Fruit fly (Drosophila melanogaster): ENCODE data around the gene CG15803.

The CG15803 gene

DNA sequence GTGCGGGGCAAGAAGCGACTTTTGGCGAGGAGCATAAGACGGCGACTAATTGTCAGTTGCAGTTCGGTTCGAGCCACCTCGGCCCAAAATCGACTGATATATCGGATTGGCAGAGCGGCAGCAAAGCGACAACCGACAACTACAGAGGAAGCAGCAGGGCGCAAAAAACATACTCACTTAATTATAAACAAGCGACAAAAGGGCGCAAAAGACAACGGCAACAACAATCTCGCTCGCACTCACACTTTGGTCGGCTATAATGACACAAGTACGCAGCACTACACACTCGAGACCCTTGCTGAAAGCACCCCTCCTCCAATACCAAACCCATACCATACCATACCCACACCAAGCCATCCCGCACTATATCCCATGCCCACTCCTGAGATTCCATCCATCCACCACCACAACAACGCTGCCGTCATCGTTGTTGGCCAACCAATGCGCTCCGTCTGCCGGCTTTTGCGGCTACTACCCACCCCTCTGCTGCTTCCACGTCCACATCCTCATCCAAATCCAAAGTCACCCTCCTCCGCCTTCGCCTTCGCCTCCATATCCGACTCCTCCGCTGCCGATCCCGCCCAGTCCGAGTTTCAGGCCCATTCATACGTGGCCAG, 12.3 kb upstream of the CG15803 start, which contains the start of gene gl:
Gene gl (minus strand): TSS at position 51 of the 617 bp plus-strand sequence.
- TF ChIP-seq gl (tag; optimal IDR thresholded peaks at IDR 0.05): peak; percentile 2
- TF ChIP-seq CG32121 (GFP tag; IDR thresholded peaks at IDR 0.05): no peak

DNA sequence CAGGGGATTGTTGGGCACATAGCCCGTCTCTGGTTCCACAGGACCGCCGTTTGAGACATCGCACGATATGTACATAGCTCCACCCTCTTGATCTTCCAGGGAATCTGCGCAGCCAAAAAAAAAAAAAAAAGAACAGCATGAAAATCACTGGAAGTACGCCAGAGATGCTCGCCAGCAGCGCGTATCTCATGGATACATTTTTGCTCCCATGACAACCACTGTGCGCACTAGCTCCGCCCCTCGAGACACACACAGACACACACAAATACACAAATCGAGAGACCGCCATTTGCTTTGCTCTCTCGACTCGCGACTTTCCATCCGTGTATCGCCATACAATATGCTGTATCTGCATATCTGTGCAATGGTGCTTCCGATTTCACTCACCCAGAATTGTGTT, 10.8 kb upstream of the CG15803 start:
- TF ChIP-seq Ets98B (GFP tag; IDR thresholded peaks at IDR 0.05) (peak; percentile 49), CG10348 (GFP tag; IDR thresholded peaks at IDR 0.05) (no peak), CG34367 (tag; optimal IDR thresholded peaks at IDR 0.05) (peak; percentile 5), gl (tag; optimal IDR thresholded peaks at IDR 0.05) (peak; percentile 68), CG4496 (GFP tag; IDR thresholded peaks at IDR 0.05) (peak; percentile 62; the same call in 2 of the 3 replicates), Pif1A (GFP tag; optimal IDR thresholded peaks at IDR 0.05) (peak; percentile 36), D1 (tag; optimal IDR thresholded peaks at IDR 0.05) (no peak), CG32121 (GFP tag; IDR thresholded peaks at IDR 0.05) (peak; percentile 66), fd96Ca (GFP tag; IDR thresholded peaks at IDR 0.05) (peak; percentile 64; the same call in 2 of the 3 replicates), CG12605 (GFP tag; IDR thresholded peaks at IDR 0.05) (peak; percentile 80)

DNA sequence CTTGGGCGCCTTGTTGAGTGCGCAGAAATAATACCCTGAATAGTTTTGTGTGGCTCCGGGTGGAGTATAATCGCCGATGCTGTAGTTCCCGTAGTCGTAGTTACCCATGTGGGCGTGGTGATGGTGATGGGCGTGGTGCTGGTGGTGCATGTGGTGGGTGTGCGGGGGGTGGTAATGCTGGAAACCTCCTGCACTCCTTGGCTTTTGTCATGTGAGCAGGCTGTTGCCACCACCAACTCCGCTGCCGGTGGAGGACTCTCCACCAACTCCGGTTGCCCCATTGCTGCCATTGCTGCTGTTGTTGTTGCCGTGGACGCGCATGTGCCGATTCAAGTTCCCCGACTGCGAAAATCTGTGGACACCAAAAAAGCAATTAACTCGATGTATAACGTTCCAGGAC, 8.1 kb upstream of the CG15803 start:
- TF ChIP-seq Ets98B (GFP tag; IDR thresholded peaks at IDR 0.05) (no peak), CG10348 (GFP tag; IDR thresholded peaks at IDR 0.05) (no peak), CG9948 (tag; optimal IDR thresholded peaks at IDR 0.05) (no peak), D1 (tag; optimal IDR thresholded peaks at IDR 0.05) (no peak), CG15710 (tag; optimal IDR thresholded peaks at IDR 0.05) (no peak), gl (tag; optimal IDR thresholded peaks at IDR 0.05) (no peak), Pif1A (GFP tag; optimal IDR thresholded peaks at IDR 0.05) (no peak), CG17806 (tag; optimal IDR thresholded peaks at IDR 0.05) (no peak), CG8159 (tag; optimal IDR thresholded peaks at IDR 0.05) (no peak), CG12605 (GFP tag; IDR thresholded peaks at IDR 0.05) (no peak), CG34367 (tag; optimal IDR thresholded peaks at IDR 0.05) (no peak), rn (GFP tag; IDR thresholded peaks at IDR 0.05) (no peak), CG4496 (GFP tag; IDR thresholded peaks at IDR 0.05) (no peak), Snoo (tag; optimal IDR thresholded peaks at IDR 0.05) (no peak), Pif1B (GFP tag; optimal IDR thresholded peaks at IDR 0.05) (no peak)

DNA sequence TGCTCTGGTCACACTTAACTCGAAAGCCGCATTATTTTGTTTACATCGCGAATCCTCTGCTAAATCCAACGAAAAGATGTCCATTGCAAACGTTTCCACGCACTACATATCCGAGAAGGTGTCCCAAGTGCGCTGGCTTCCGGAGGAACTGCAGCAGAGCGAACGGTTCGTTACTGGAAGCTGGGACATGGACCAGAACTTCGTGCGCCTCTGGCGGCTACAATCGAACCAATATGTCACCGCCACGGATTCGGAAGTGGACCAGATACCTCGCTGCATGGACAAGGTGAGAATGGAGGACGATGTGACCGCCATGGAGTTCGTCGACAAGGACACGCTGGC, 6.1 kb upstream of the CG15803 start:
- TF ChIP-seq rn (GFP tag; IDR thresholded peaks at IDR 0.05) (no peak), CG32121 (GFP tag; IDR thresholded peaks at IDR 0.05) (no peak), fd96Ca (GFP tag; IDR thresholded peaks at IDR 0.05) (0 out of 3 replicates have a peak, but pooled peaks have one; percentile 1)

DNA sequence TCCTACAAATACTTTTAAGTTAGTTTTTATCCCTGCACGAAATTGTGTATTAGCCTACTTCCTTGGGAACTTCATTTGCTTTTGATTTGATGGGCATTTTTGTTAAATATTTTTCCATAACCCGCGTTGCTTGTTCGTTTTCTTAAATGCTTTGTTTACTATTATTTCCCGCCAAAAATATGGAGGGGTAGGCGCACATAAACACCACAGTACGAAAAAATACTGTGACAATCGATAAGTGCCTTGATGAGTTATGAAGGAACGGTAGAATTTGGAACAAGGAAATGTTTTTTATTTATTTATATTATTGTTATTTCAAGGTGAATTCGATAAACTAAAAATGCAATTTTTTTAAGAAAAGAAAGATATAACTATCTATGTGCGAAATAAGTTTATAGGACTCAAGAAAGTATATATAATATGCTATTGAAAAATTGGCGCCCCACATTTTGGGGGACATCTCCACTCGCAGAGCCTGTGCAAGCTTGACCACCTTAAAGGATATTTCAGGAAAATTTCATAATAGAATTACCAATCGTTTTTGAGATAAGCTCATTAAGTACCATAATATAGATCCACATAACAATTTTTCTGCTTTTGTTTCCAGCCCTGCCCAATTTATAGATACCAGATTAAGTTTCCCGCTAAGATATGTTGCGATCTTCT, 5.6 kb upstream of the CG15803 start, which contains the start of the genes WRNexo and Nup43:
Gene WRNexo (minus strand): TSS at position 185 of the 666 bp plus-strand sequence.
Gene Nup43 (plus strand): TSS at position 661 of the 666 bp plus-strand sequence.
- no peak for TF ChIP-seq CG9948 (tag; optimal IDR thresholded peaks at IDR 0.05)
- TF ChIP-seq fd96Ca (GFP tag; IDR thresholded peaks at IDR 0.05): 0 out of 3 replicates have a peak, but pooled peaks have one; percentile 29
- TF ChIP-seq CG8159 (tag; optimal IDR thresholded peaks at IDR 0.05): peak; percentile 45
- no peak for TF ChIP-seq EcR (GFP tag; optimal IDR thresholded peaks at IDR 0.05)
- TF ChIP-seq CG14655 (GFP tag; optimal IDR thresholded peaks at IDR 0.05): peak; percentile 47
- TF ChIP-seq CG17806 (tag; optimal IDR thresholded peaks at IDR 0.05): peak; percentile 20
- TF ChIP-seq CG15710 (tag; optimal IDR thresholded peaks at IDR 0.05): peak; percentile 45
- no peak for TF ChIP-seq Pif1B (GFP tag; optimal IDR thresholded peaks at IDR 0.05)
- no peak for TF ChIP-seq Ets98B (GFP tag; IDR thresholded peaks at IDR 0.05)
- no peak for TF ChIP-seq CG10348 (GFP tag; IDR thresholded peaks at IDR 0.05)

DNA sequence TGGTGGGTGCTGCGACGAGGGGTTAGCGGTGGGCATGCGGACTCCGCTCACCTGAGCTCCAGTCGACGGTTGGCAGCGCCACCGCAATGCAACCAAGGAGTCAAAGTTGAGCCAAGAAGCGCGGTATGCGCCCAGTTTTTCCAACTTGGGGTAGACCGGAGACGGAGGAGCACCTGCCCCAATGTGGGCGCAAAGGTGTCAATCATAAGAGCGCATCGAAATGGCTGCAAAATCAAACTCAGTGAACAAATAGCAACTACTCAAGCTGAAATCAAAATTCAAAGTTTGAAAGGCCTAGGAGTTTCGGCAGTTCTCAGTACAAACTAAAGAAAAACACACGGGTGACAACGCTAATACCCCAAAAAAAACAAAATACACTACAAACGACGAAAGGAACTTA, 1.2 kb upstream of the CG15803 start, which contains the start of gene hmw:
Gene hmw (plus strand): TSS at position 301 of the 400 bp plus-strand sequence.
- no peak for TF ChIP-seq CG12605 (GFP tag; IDR thresholded peaks at IDR 0.05)
- no peak for TF ChIP-seq CG4496 (GFP tag; IDR thresholded peaks at IDR 0.05)
- no peak for TF ChIP-seq Pif1B (GFP tag; optimal IDR thresholded peaks at IDR 0.05)
- no peak for TF ChIP-seq Pif1A (GFP tag; optimal IDR thresholded peaks at IDR 0.05)
- TF ChIP-seq CG14655 (GFP tag; optimal IDR thresholded peaks at IDR 0.05): no peak
- no peak for TF ChIP-seq CG34367 (tag; optimal IDR thresholded peaks at IDR 0.05)
- TF ChIP-seq gl (tag; optimal IDR thresholded peaks at IDR 0.05): no peak
- TF ChIP-seq Ets98B (GFP tag; IDR thresholded peaks at IDR 0.05): no peak
- TF ChIP-seq D1 (tag; optimal IDR thresholded peaks at IDR 0.05): no peak

DNA sequence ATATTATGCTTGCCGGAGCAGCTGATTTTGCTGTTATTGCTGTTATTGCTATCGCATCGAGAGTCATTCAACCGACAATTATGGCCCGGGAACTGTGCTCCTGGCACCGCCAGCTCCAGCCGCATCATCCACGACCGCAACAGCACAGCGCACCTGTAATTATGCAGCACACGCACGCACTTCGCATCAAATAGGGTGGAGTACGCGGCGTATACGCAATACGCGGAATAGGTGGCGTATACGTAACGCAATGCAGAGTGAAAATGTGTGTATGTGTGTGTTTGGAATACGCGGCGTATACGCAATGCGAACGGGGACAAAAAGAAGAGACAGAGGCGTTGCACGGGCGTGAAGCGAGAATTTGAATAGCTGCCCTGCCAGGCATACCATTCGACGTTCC, 4.7 kb downstream of the CG15803 start:
- no peak for TF ChIP-seq CG17806 (tag; optimal IDR thresholded peaks at IDR 0.05)
- no peak for TF ChIP-seq CG8159 (tag; optimal IDR thresholded peaks at IDR 0.05)
- TF ChIP-seq fd96Ca (GFP tag; IDR thresholded peaks at IDR 0.05): no peak
- TF ChIP-seq Pif1A (GFP tag; optimal IDR thresholded peaks at IDR 0.05): no peak
- no peak for TF ChIP-seq Snoo (tag; optimal IDR thresholded peaks at IDR 0.05)
- TF ChIP-seq CG9948 (tag; optimal IDR thresholded peaks at IDR 0.05): no peak
- TF ChIP-seq EcR (GFP tag; optimal IDR thresholded peaks at IDR 0.05): no peak

Measured in whole organism, pupa.